Worm (Caenorhabditis elegans): ENCODE measurements around the gene cyk-4.

cyk-4 gene

DNA sequence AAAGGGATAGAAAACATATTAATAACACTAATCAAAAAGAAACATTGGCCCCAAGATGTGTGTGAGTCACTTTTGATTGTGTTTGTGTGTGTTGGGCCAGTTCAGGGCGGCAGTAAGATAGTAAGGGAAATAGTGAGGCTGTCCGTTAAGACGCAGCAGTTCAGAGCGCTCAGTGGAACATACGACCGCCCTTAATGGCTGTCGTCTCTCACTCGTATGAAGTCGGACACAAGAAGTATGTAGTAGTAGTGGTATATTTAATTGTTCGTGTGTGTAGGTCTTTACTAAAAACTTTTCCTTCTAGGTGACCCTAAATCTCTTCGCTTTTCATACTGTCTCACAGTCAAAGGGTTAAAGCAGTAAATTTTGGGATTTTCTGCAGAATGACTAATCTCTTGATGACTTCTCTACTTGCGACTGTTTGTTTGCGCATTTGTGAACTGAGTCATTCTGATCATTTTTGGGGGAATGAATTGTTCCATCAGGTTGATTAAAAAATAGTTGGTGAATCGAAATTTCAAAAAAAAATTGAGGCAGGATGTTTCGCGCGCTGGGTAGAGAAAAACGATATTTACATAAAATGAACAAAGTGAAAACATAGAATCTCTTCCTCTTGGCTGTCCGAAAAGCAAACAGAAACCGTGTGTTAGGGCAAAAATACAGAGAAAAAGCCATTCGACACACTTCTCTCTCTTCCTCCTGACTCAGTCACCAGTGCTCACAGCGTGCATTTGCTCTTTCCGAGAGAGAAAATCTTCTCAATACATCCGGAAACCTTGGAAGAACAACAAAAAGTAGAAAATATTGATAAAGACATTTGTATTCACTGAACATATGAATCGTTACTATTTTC lies 7.5 kb downstream of the cyk-4 start (continued):
- peak in 1 of 3 experiments; percentile 7 for TF ChIP-seq dpl-1 (GFP tag; optimal IDR thresholded peaks at IDR 0.05)
- TF ChIP-seq ceh-82 (tag; optimal IDR thresholded peaks at IDR 0.05): peak in 1 of 3 experiments; percentile 17
- no peak for TF ChIP-seq pqm-1 (tag; optimal IDR thresholded peaks at IDR 0.05)
- TF ChIP-seq xbp-1 (tag; optimal IDR thresholded peaks at IDR 0.05): no peak

DNA sequence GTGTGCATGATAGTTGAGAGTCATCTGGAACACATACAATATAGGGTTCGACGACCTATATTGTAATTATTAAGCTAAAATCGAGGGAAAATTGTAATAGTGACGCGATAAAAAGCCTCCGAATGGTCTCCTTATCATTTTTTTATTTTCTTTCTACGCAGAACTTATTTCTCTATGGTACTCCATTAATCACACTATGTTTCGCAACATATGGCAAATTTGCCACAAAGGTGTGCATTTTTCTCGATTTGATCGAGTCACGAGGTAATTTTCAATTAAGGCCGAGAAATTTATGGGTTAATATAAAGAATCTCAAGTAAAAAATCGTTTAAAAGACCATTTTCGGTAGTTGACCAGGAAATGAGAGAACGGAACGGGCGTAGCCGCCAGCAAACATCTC lies 9.0 kb downstream of the cyk-4 start, which contains the start of gene dbn-1:
Gene dbn-1, minus strand, starts transcription at position 24 of the 400 bp plus-strand sequence.
- TF ChIP-seq nhr-85 (tag) (peak; percentile 20), efl-1 (optimal IDR thresholded peaks at IDR 0.05) (no peak), efl-1 (GFP tag; optimal IDR thresholded peaks at IDR 0.05 in 1 of 2) (peak in 1 of 2 experiments; percentile 9), elt-2 (tag; optimal IDR thresholded peaks at IDR 0.05) (peak; percentile 38), pax-3 (tag; optimal IDR thresholded peaks at IDR 0.05) (no peak)

DNA sequence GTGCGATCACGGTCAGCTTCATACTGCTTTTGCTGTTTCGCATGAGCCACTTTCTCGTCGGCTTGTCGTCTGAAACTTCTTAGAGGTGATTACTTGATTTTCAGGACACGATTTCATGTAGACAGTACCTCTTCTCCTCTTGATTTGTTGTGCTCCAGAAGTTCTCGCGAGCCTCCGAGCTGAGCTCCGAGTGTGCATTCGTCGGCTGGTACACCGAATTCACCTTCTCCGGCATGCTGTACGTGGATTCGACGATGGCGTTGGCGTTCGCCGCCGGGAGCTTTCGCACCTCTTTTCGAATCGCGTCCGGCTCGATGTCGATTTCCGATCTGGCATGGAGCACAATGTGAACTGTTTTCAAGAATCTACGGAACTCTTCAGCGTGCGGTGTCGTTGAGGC lies 10.0 kb downstream of the cyk-4 start:
- TF ChIP-seq zag-1 (tag; optimal IDR thresholded peaks at IDR 0.05) (no peak), ztf-4 (tag; optimal IDR thresholded peaks at IDR 0.05) (no peak), nhr-77 (tag; optimal IDR thresholded peaks at IDR 0.05) (no peak), nhr-28 (tag; optimal IDR thresholded peaks at IDR 0.05) (no peak)

DNA sequence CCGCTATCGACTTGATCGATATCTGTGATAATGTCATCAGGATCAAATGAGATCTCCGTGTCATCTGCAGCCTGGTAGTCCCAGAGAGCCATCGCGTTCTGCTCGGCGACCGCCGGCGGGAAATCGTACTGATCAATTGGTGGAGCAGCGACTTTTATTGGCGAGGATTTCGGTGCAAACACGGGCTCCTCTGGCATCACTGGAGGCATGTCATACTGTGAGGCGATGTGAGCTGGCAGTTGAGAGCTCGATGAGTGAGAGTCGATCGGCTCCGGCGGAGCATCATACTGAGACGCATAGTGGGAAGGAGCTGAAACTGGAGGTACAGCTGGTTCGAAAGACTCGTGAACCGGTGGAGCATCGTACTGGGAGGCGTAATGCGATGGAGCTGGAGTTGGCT lies 11.3 kb downstream of the cyk-4 start:
- no peak for TF ChIP-seq Y116A8C.19 (tag; optimal IDR thresholded peaks at IDR 0.05; ENCODE audit: borderline replicate concordance)
- no peak for TF ChIP-seq unc-130 (tag; optimal IDR thresholded peaks at IDR 0.05)
- TF ChIP-seq C16A3.4 (tag; optimal IDR thresholded peaks at IDR 0.05): no peak
- TF ChIP-seq ceh-82 (tag; optimal IDR thresholded peaks at IDR 0.05): no peak
- no peak for TF ChIP-seq sox-4 (tag; optimal IDR thresholded peaks at IDR 0.05)
- no peak for TF ChIP-seq nhr-237 (tag; optimal IDR thresholded peaks at IDR 0.05)
- TF ChIP-seq nhr-77 (tag; optimal IDR thresholded peaks at IDR 0.05): no peak
- no peak for TF ChIP-seq blmp-1 (tag; optimal IDR thresholded peaks at IDR 0.05)
- no peak for TF ChIP-seq dpl-1 (GFP tag; optimal IDR thresholded peaks at IDR 0.05)
- no peak for TF ChIP-seq egl-27 (tag; optimal IDR thresholded peaks at IDR 0.05)
- TF ChIP-seq lir-3 (tag; optimal IDR thresholded peaks at IDR 0.05; ENCODE audit: poor library complexity): no peak
- TF ChIP-seq nhr-11 (tag; optimal IDR thresholded peaks at IDR 0.05): no peak
- no peak for TF ChIP-seq fkh-10 (GFP tag; optimal IDR thresholded peaks at IDR 0.05)
- no peak for TF ChIP-seq nhr-76 (tag; optimal IDR thresholded peaks at IDR 0.05)
- TF ChIP-seq egl-13 (tag; optimal IDR thresholded peaks at IDR 0.05): no peak
- no peak for TF ChIP-seq nhr-47 (tag; optimal IDR thresholded peaks at IDR 0.05)
- TF ChIP-seq isw-1 (GFP tag; IDR thresholded peaks at IDR 0.05): no peak

DNA sequence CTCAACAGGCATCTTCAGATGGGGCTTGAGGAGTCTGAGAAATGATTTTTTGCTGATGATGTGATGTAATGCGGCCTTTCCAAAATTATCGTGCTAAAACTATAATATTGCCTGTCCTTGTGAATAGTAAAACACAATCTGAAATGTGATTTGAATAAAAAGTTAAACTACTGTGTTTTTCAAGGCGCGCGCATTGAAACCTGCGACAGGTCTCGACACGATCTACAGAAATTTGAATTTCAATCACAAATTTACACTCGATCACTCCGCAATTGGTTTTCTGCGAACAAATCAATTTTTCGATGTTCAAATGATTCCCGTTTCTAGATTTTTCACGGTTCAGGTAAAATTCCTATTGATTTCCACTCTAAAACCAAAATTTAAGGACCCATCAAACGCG lies 15.3 kb downstream of the cyk-4 start, which contains the start of gene toca-2:
Gene toca-2, plus strand, starts transcription at position 208 of the 400 bp plus-strand sequence.
- no peak for TF ChIP-seq nhr-76 (tag; optimal IDR thresholded peaks at IDR 0.05)
- no peak for TF ChIP-seq lin-15B (tag; optimal IDR thresholded peaks at IDR 0.05)
- no peak for TF ChIP-seq nhr-11 (tag; optimal IDR thresholded peaks at IDR 0.05)
- TF ChIP-seq nhr-84 (tag; optimal IDR thresholded peaks at IDR 0.05): no peak
- TF ChIP-seq ceh-82 (tag; optimal IDR thresholded peaks at IDR 0.05): no peak
- no peak for TF ChIP-seq fos-1 (tag; optimal IDR thresholded peaks at IDR 0.05)
- TF ChIP-seq xbp-1 (tag; optimal IDR thresholded peaks at IDR 0.05): no peak
- no peak for TF ChIP-seq vab-15 (tag; optimal IDR thresholded peaks at IDR 0.05)
- TF ChIP-seq egl-27 (tag; optimal IDR thresholded peaks at IDR 0.05): no peak
- TF ChIP-seq irx-1 (tag; optimal IDR thresholded peaks at IDR 0.05): no peak
- no peak for TF ChIP-seq pqm-1 (tag; optimal IDR thresholded peaks at IDR 0.05)
- TF ChIP-seq hlh-4 (tag; optimal IDR thresholded peaks at IDR 0.05): no peak
- TF ChIP-seq mef-2 (tag; optimal IDR thresholded peaks at IDR 0.05): no peak
- TF ChIP-seq lin-39 (tag; optimal IDR thresholded peaks at IDR 0.05): no peak
- no peak for TF ChIP-seq isw-1 (GFP tag; IDR thresholded peaks at IDR 0.05)
- no peak for TF ChIP-seq ztf-11 (tag; optimal IDR thresholded peaks at IDR 0.05)
- no peak for TF ChIP-seq mab-9 (GFP tag; IDR thresholded peaks at IDR 0.05)
